Worm (Caenorhabditis elegans): Measurements from ENCODE around the gene H43I07.1.

DNA sequence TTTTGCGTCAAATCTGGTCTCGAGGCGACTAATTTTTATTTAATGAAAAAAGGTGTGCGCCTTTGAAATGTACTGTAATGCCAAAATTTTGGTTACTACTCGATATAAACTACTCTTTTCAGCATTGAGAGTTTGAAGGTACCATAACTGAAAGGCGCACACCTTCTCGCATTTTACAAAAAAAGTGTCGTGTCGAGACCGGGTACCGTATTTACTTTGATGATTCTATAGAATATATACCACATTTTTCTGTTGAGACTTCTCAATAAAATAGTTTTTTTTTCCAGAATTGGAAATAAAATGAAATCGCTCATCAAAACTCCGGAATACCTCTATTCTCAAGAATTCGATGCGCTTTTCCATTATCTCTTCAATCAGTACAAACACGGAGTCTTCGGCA lies 41.6 kb upstream of the H43I07.1 start, which contains the start of gene Y45G5AM.4:
- TF ChIP-seq him-1 (tag; optimal IDR thresholded peaks at IDR 0.05) (no peak), dao-5 (tag; optimal IDR thresholded peaks at IDR 0.05) (no peak)

Data from whole organism, L4/young adult.